Fruit fly (Drosophila melanogaster): ENCODE measurements around the gene CG15739.

DNA sequence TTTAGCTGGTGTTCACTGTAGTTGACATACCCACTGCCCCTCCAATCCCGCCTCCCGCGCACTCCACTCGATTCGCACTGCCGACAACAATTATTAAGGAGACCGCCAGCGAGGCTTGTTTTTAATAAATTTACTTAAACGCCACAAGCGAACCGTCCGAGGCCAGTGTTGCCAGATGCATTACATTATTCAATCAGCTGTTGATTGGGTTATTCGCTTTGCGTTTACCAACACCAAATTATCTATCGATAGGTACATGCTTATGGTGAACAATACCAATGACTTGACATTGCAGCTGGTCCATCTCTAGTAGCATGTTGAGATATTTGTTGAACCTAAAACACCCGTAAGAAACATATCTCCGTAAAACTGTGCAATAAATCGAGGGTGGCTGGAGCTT, 13.9 kb downstream of the CG15739 start, which contains the start of the genes CG10353 and SelG:
- TF ChIP-seq az2 (GFP tag; optimal IDR thresholded peaks at IDR 0.05) (no peak), CG1832 (GFP tag; optimal IDR thresholded peaks at IDR 0.05) (no peak), corto (GFP tag; optimal IDR thresholded peaks at IDR 0.05) (no peak), Dbx (GFP tag; IDR thresholded peaks at IDR 0.05) (no peak)

Measured in whole organism, embryonic.